Worm (Caenorhabditis elegans): ENCODE measurements around the gene asb-1.

DNA sequence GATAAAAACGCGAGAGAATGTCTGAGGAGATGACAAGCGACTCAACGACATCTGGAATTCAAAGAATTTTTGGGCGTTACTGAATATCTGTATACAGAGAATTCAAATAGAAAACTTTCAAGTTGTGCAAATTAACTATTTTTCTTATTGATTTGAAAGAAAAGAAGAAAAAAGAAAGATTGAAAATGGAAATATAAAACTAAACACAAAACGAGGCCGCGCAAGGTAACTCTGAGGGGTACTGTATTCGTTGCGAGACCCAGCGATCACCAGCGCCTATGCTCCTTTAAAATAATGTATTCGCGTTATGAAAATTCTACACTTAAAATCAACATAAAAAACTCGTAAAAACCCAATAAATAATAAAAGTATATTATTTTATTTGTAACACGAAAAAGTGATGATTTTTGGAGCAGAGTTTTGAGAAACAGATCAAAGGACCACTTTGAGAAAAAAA, at the start of gene asb-1:
- TF ChIP-seq nhr-71 (tag; optimal IDR thresholded peaks at IDR 0.05) = no peak
- no peak for TF ChIP-seq lin-39 (tag; optimal IDR thresholded peaks at IDR 0.05)
- TF ChIP-seq lin-13 (GFP tag; optimal IDR thresholded peaks at IDR 0.05) = no peak

Data from whole organism, L1 larva.